Worm (Caenorhabditis elegans) whole organism, L3 larva: Measurements from ENCODE around the gene C25F9.9.

Source experiments
- R02D3.7 ChIP-seq: fragments of 150-350 bp; optimal IDR thresholded peaks from 2 replicates; lab custom pipeline; 2014; ENCODE audit warnings: missing biosample characterization, missing genetic modification characterization
- ZK546.5 ChIP-seq: sonication (generic microtip); optimal IDR thresholded peaks from 2 replicates; lab custom pipeline; 2017; ENCODE audit warnings: missing biosample characterization, missing genetic modification characterization
- ama-1 ChIP-seq: fragments of 150-350 bp; optimal IDR thresholded peaks from 2 replicates; lab custom pipeline; 2018
- ceh-28 ChIP-seq: fragments of 150-350 bp; optimal IDR thresholded peaks from 2 replicates; lab custom pipeline; 2014; ENCODE audit warnings: missing biosample characterization, missing genetic modification reagents, missing genetic modification characterization
- daf-12 ChIP-seq: fragments of 150-350 bp; optimal IDR thresholded peaks from 2 replicates; lab custom pipeline; 2014; ENCODE audit warnings: missing biosample characterization, missing genetic modification reagents, missing genetic modification characterization
- egl-27 ChIP-seq: sonication (generic microtip); optimal IDR thresholded peaks from 4 replicates; lab custom pipeline; 2017; ENCODE audit warnings: missing biosample characterization, missing genetic modification reagents, missing genetic modification characterization
- elt-1 ChIP-seq: fragments of 150-350 bp; optimal IDR thresholded peaks from 2 replicates; lab custom pipeline; 2014; ENCODE audit warnings: missing biosample characterization, missing genetic modification characterization
- elt-3 ChIP-seq, 3 experiments: fragments of 150-350 bp in 1 of 3; sonication (generic microtip) in 2 of 3; optimal IDR thresholded peaks; 2 replicates in 2 of 3; 4 replicates in 1 of 3; lab custom pipeline; 2014 to 2017; ENCODE audit warnings: missing biosample characterization in 3 of 3, missing genetic modification characterization in 3 of 3
- eor-1 ChIP-seq, 2 experiments: fragments of 150-350 bp; optimal IDR thresholded peaks; 2 replicates each; lab custom pipeline; 2014 to 2018; ENCODE audit warnings: missing biosample characterization in 2 of 2, missing genetic modification characterization in 2 of 2
- fkh-10 ChIP-seq: sonication (generic microtip); optimal IDR thresholded peaks from 2 replicates; lab custom pipeline; 2017; ENCODE audit warnings: missing biosample characterization, missing genetic modification reagents, missing genetic modification characterization
- fkh-2 ChIP-seq: fragments of 150-350 bp; optimal IDR thresholded peaks from 2 replicates; lab custom pipeline; 2014; ENCODE audit warnings: missing biosample characterization, missing genetic modification reagents, missing genetic modification characterization
- hmg-11 ChIP-seq: sonication (generic microtip); optimal IDR thresholded peaks from 2 replicates; lab custom pipeline; 2016; ENCODE audit warnings: missing genetic modification characterization, missing compliant biosample characterization
- jun-1 ChIP-seq: fragments of 150-350 bp; optimal IDR thresholded peaks from 2 replicates; lab custom pipeline; 2014; ENCODE audit warnings: missing biosample characterization, missing genetic modification reagents, missing genetic modification characterization
- lin-15B ChIP-seq: fragments of 150-350 bp; optimal IDR thresholded peaks from 2 replicates; lab custom pipeline; 2014; ENCODE audit warnings: missing biosample characterization, missing genetic modification characterization
- lin-39 ChIP-seq: fragments of 150-350 bp; optimal IDR thresholded peaks from 2 replicates; lab custom pipeline; 2018; ENCODE audit warnings: missing biosample characterization, missing genetic modification reagents, missing genetic modification characterization
- lsy-12 ChIP-seq: sonication (generic microtip); optimal IDR thresholded peaks from 2 replicates; lab custom pipeline; 2016; ENCODE audit warnings: mild to moderate bottlenecking, missing genetic modification characterization, missing compliant biosample characterization
- mdl-1 ChIP-seq: fragments of 150-350 bp; optimal IDR thresholded peaks from 2 replicates; lab custom pipeline; 2014; ENCODE audit warnings: missing biosample characterization, missing genetic modification characterization
- mml-1 ChIP-seq: fragments of 150-350 bp; sonication (generic microtip); optimal IDR thresholded peaks from 3 replicates; lab custom pipeline; 2014; ENCODE audit warnings: missing biosample characterization, missing genetic modification characterization
- nfya-1 ChIP-seq: sonication (generic microtip); optimal IDR thresholded peaks from 2 replicates; lab custom pipeline; 2017; ENCODE audit warnings: missing genetic modification characterization, mild to moderate bottlenecking, missing compliant biosample characterization, antibody characterized with exemption, moderate library complexity; ENCODE audit not compliant: insufficient read depth
- nhr-11 ChIP-seq: fragments of 150-350 bp; optimal IDR thresholded peaks from 2 replicates; lab custom pipeline; 2014; ENCODE audit warnings: missing biosample characterization, missing genetic modification characterization
- nhr-12 ChIP-seq: fragments of 150-350 bp; optimal IDR thresholded peaks from 2 replicates; lab custom pipeline; 2014; ENCODE audit warnings: missing biosample characterization, missing genetic modification characterization
- nhr-23 ChIP-seq: fragments of 150-350 bp; optimal IDR thresholded peaks from 2 replicates; lab custom pipeline; 2014; ENCODE audit warnings: missing biosample characterization, missing genetic modification reagents, missing genetic modification characterization
- nhr-25 ChIP-seq: sonication (generic microtip); optimal IDR thresholded peaks from 2 replicates; lab custom pipeline; 2017; ENCODE audit warnings: missing biosample characterization, missing genetic modification characterization
- nhr-28 ChIP-seq: fragments of 150-350 bp; optimal IDR thresholded peaks from 2 replicates; lab custom pipeline; 2014; ENCODE audit warnings: missing biosample characterization, missing genetic modification characterization
- nhr-43 ChIP-seq: sonication (generic microtip); optimal IDR thresholded peaks from 2 replicates; lab custom pipeline; 2016; ENCODE audit warnings: mild to moderate bottlenecking, missing genetic modification characterization, missing compliant biosample characterization; ENCODE audit not compliant: poor library complexity, severe bottlenecking
- nhr-77 ChIP-seq: fragments of 150-350 bp; optimal IDR thresholded peaks from 2 replicates; lab custom pipeline; 2014; ENCODE audit warnings: missing biosample characterization, missing genetic modification characterization
- pha-4 ChIP-seq: fragments of 150-350 bp; optimal IDR thresholded peaks from 2 replicates; lab custom pipeline; 2014; ENCODE audit warnings: missing biosample characterization, missing genetic modification reagents, missing genetic modification characterization
- pqm-1 ChIP-seq: fragments of 150-350 bp; optimal IDR thresholded peaks from 2 replicates; lab custom pipeline; 2017; ENCODE audit warnings: missing biosample characterization, missing genetic modification characterization, inconsistent platforms
- sea-2 ChIP-seq: fragments of 150-350 bp; sonication (generic microtip); optimal IDR thresholded peaks from 4 replicates; lab custom pipeline; 2014; ENCODE audit warnings: missing biosample characterization, missing genetic modification reagents, missing genetic modification characterization
- skn-1 ChIP-seq: fragments of 150-350 bp; optimal IDR thresholded peaks from 2 replicates; lab custom pipeline; 2014; ENCODE audit warnings: missing biosample characterization, missing genetic modification characterization
- snpc-4 ChIP-seq: fragments of 150-350 bp; optimal IDR thresholded peaks from 2 replicates; lab custom pipeline; 2014; ENCODE audit warnings: missing biosample characterization, missing genetic modification characterization
- unc-39 ChIP-seq: sonication (generic microtip); optimal IDR thresholded peaks from 4 replicates; lab custom pipeline; 2017; ENCODE audit warnings: missing biosample characterization, missing genetic modification characterization
- zag-1 ChIP-seq: fragments of 150-350 bp; optimal IDR thresholded peaks from 2 replicates; lab custom pipeline; 2014; ENCODE audit warnings: missing biosample characterization, missing genetic modification characterization
- ztf-11 ChIP-seq: fragments of 150-350 bp; optimal IDR thresholded peaks from 2 replicates; lab custom pipeline; 2014; ENCODE audit warnings: missing biosample characterization, missing genetic modification characterization
- ztf-4 ChIP-seq: fragments of 150-350 bp; optimal IDR thresholded peaks from 2 replicates; lab custom pipeline; 2014; ENCODE audit warnings: missing biosample characterization, missing genetic modification characterization

The C25F9.9 gene

ce11 chrV:19390029-19390428, 26.4 kb upstream of the C25F9.9 start, which contains the start of gene slcr-46.2:
TSS of gene slcr-46.2 (minus strand) at chrV:19390129.
- TF ChIP-seq fkh-10 (GFP tag; lab: Kevin White, UChicago) (no peak), nfya-1 (tag; lab: Kevin White, UChicago) (no peak), ZK546.5 (no peak), ama-1 (lab: Kevin White, UChicago) (no peak), pqm-1 (tag; lab: Kevin White, UChicago) (no peak), hmg-11 (tag; lab: Kevin White, UChicago) (no peak), nhr-25 (tag; lab: Kevin White, UChicago) (no peak), ztf-11 (no peak), lin-15B (tag; lab: Kevin White, UChicago) (no peak), nhr-77 (tag; lab: Kevin White, UChicago) (no peak), zag-1 (tag; lab: Kevin White, UChicago) (no peak), egl-27 (tag; lab: Kevin White, UChicago) (no peak), fkh-2 (tag; lab: Kevin White, UChicago) (no peak), sea-2 (no peak)

ce11 chrV:19391242-19391641, 25.2 kb upstream of the C25F9.9 start:
- TF ChIP-seq hmg-11 (tag; lab: Kevin White, UChicago) = peak; percentile 55
- no peak for TF ChIP-seq pha-4
- TF ChIP-seq lin-39 (tag; lab: Kevin White, UChicago) = no peak
- peak; percentile 33 for TF ChIP-seq nfya-1 (tag; lab: Kevin White, UChicago)
- no peak for TF ChIP-seq jun-1 (tag; lab: Kevin White, UChicago)

ce11 chrV:19394750-19395149, 21.7 kb upstream of the C25F9.9 start, which contains the start of gene C25F9.8:
TSS of gene C25F9.8 (plus strand) at chrV:19395050.
- TF ChIP-seq mml-1 (no peak), ztf-4 (tag; lab: Kevin White, UChicago) (no peak), ztf-11 (no peak), mdl-1 (tag; lab: Kevin White, UChicago) (no peak), egl-27 (tag; lab: Kevin White, UChicago) (no peak), pqm-1 (tag; lab: Kevin White, UChicago) (no peak), sea-2 (no peak), ama-1 (lab: Kevin White, UChicago) (no peak), lin-39 (tag; lab: Kevin White, UChicago) (no peak), nhr-25 (tag; lab: Kevin White, UChicago) (no peak), nhr-43 (tag; lab: Kevin White, UChicago) (no peak), elt-1 (tag; lab: Kevin White, UChicago) (no peak), nhr-23 (tag; lab: Kevin White, UChicago) (no peak), nhr-28 (tag; lab: Kevin White, UChicago) (no peak), zag-1 (tag; lab: Kevin White, UChicago) (no peak), skn-1 (tag; lab: Kevin White, UChicago) (no peak), nfya-1 (tag; lab: Kevin White, UChicago) (no peak), hmg-11 (tag; lab: Kevin White, UChicago) (no peak), lin-15B (tag; lab: Kevin White, UChicago) (no peak)

ce11 chrV:19396576-19397313, 19.7 kb upstream of the C25F9.9 start:
- TF ChIP-seq elt-1 (tag; lab: Kevin White, UChicago) (no peak), R02D3.7 (no peak), eor-1 (tag; optimal IDR thresholded peaks at IDR 0.05; lab: Kevin White, UChicago) (no peak), nhr-11 (tag; lab: Kevin White, UChicago) (no peak), nhr-23 (tag; lab: Kevin White, UChicago) (no peak)

- TF ChIP-seq nhr-77 (tag; lab: Kevin White, UChicago) (no peak), lin-39 (tag; lab: Kevin White, UChicago) (no peak), ZK546.5 (no peak), pha-4 (no peak), elt-3 (tag; optimal IDR thresholded peaks at IDR 0.05; lab: Kevin White, UChicago) (no peak), daf-12 (tag; lab: Kevin White, UChicago) (no peak), unc-39 (tag; lab: Kevin White, UChicago) (no peak), jun-1 (tag; lab: Kevin White, UChicago) (no peak), R02D3.7 (no peak), ztf-4 (tag; lab: Kevin White, UChicago) (no peak), lsy-12 (tag; lab: Kevin White, UChicago) (no peak), nhr-12 (no peak), ceh-28 (tag; lab: Kevin White, UChicago) (no peak), zag-1 (tag; lab: Kevin White, UChicago) (no peak), snpc-4 (tag; lab: Kevin White, UChicago) (no peak), nhr-11 (tag; lab: Kevin White, UChicago) (no peak)
Measured at ce11 chrV:19398396-19398795, 18.0 kb upstream of the C25F9.9 start.
